Worm (Caenorhabditis elegans) whole organism, young adult: ENCODE results near the gene srt-39.

Experiments
- D2030.7 ChIP-seq: fragments of 200-800 bp; sonication (Bioruptor generic); IDR thresholded peaks from 2 replicates; pipeline ENCODE4 v1.3.6; 2022; ENCODE audit warnings: missing genetic modification reagents, missing genetic modification characterization, missing compliant biosample characterization
- F10E7.11 ChIP-seq: sonication (generic microtip); optimal IDR thresholded peaks from 2 replicates; lab custom pipeline; 2017; ENCODE audit warnings: mild to moderate bottlenecking, missing genetic modification characterization, moderate library complexity, missing compliant biosample characterization
- F23B12.7 ChIP-seq: sonication (generic microtip); optimal IDR thresholded peaks from 2 replicates; lab custom pipeline; 2017; ENCODE audit warnings: missing genetic modification characterization, mild to moderate bottlenecking, missing compliant biosample characterization, antibody characterized with exemption, moderate library complexity; ENCODE audit not compliant: insufficient read depth
- F37B4.10 ChIP-seq: fragments of 200-800 bp; sonication (Bioruptor generic); IDR thresholded peaks from 2 replicates; pipeline ENCODE4 v1.3.6; 2022; ENCODE audit warnings: missing genetic modification characterization, missing compliant biosample characterization
- F49E8.2 ChIP-seq: sonication (generic microtip); optimal IDR thresholded peaks from 3 replicates; lab custom pipeline; 2017; ENCODE audit warnings: missing genetic modification characterization, mild to moderate bottlenecking, missing compliant biosample characterization, antibody characterized with exemption, moderate library complexity; ENCODE audit not compliant: insufficient read depth
- F52B5.7 ChIP-seq: sonication (generic microtip); optimal IDR thresholded peaks from 2 replicates; lab custom pipeline; 2016; ENCODE audit warnings: mild to moderate bottlenecking, missing genetic modification characterization, missing compliant biosample characterization
- F57A8.1 ChIP-seq: fragments of 200-800 bp; sonication (Bioruptor generic); optimal IDR thresholded peaks from 2 replicates; lab custom pipeline; 2018; ENCODE audit warnings: mild to moderate bottlenecking, missing genetic modification characterization, moderate library complexity, missing compliant biosample characterization
- F57C9.4 ChIP-seq: sonication (generic microtip); optimal IDR thresholded peaks from 2 replicates; lab custom pipeline; 2017; ENCODE audit warnings: mild to moderate bottlenecking, missing genetic modification characterization, missing compliant biosample characterization
- K12H6.12 ChIP-seq: fragments of 200-800 bp; sonication (Bioruptor generic); optimal IDR thresholded peaks from 2 replicates; lab custom pipeline; 2018; ENCODE audit warnings: mild to moderate bottlenecking, missing genetic modification characterization, missing compliant biosample characterization
- Y56A3A.18 ChIP-seq: fragments of 200-800 bp; sonication (Bioruptor generic); IDR thresholded peaks from 2 replicates; pipeline ENCODE4 v1.3.6; 2022; ENCODE audit warnings: missing genetic modification reagents, missing genetic modification characterization, missing compliant biosample characterization
- Y67H2A.10 ChIP-seq: fragments of 200-800 bp; sonication (Bioruptor generic); conservative IDR thresholded peaks from 2 replicates; pipeline ENCODE4 v1.3.6; 2022; ENCODE audit warnings: missing genetic modification reagents, missing genetic modification characterization, missing compliant biosample characterization
- ama-1 ChIP-seq, 3 experiments: fragments of 150-350 bp in 1 of 3; sonication (generic microtip) in 2 of 3; optimal IDR thresholded peaks; 2 replicates each; lab custom pipeline; 2014 to 2018; ENCODE audit warnings: missing biosample characterization in 2 of 3, missing genetic modification characterization in 2 of 3, missing genetic modification reagents in 2 of 3
- atf-7 ChIP-seq: sonication (generic microtip); optimal IDR thresholded peaks from 2 replicates; lab custom pipeline; 2017; ENCODE audit warnings: mild to moderate bottlenecking, missing genetic modification characterization, missing compliant biosample characterization
- athp-1 ChIP-seq: sonication (generic microtip); optimal IDR thresholded peaks from 2 replicates; lab custom pipeline; 2017; ENCODE audit warnings: mild to moderate bottlenecking, missing genetic modification characterization, missing compliant biosample characterization
- bed-2 ChIP-seq: fragments of 200-800 bp; sonication (Bioruptor generic); IDR thresholded peaks from 2 replicates; pipeline ENCODE4 v1.3.6; 2022; ENCODE audit warnings: missing genetic modification reagents, missing genetic modification characterization, missing compliant biosample characterization
- ccch-3 ChIP-seq: fragments of 200-800 bp; sonication (Bioruptor generic); optimal IDR thresholded peaks from 2 replicates; lab custom pipeline; 2018; ENCODE audit warnings: mild to moderate bottlenecking, missing genetic modification characterization, missing compliant biosample characterization
- cebp-1 ChIP-seq, 2 experiments: fragments of 200-800 bp in 1 of 2; sonication (Bioruptor generic) in 1 of 2; sonication (generic microtip) in 1 of 2; IDR thresholded peaks in 1 of 2; optimal IDR thresholded peaks in 1 of 2; 2 replicates each; pipeline versions ENCODE4 v1.3.6 to Lab custom; 2017 to 2022; ENCODE audit warnings: missing compliant biosample characterization in 2 of 2, missing genetic modification characterization in 2 of 2, mild to moderate bottlenecking in 1 of 2, missing genetic modification reagents in 1 of 2, moderate library complexity in 1 of 2
- cebp-2 ChIP-seq: fragments of 200-800 bp; sonication (Bioruptor generic); IDR thresholded peaks from 2 replicates; pipeline ENCODE4 v1.3.6; 2022; ENCODE audit warnings: missing genetic modification characterization, missing compliant biosample characterization
- ceh-40 ChIP-seq: fragments of 200-800 bp; sonication (Bioruptor generic); IDR thresholded peaks from 2 replicates; pipeline ENCODE4 v1.3.6; 2022; ENCODE audit warnings: missing genetic modification characterization, missing compliant biosample characterization
- ceh-58 ChIP-seq: fragments of 200-800 bp; sonication (Bioruptor generic); IDR thresholded peaks from 2 replicates; pipeline ENCODE4 v1.3.6; 2022; ENCODE audit warnings: missing genetic modification characterization, missing compliant biosample characterization
- ceh-91 ChIP-seq: fragments of 200-800 bp; sonication (Bioruptor generic); IDR thresholded peaks from 2 replicates; pipeline ENCODE4 v1.3.6; 2022; ENCODE audit warnings: missing genetic modification reagents, missing genetic modification characterization, missing compliant biosample characterization
- chd-7 ChIP-seq: sonication (generic microtip); optimal IDR thresholded peaks from 2 replicates; lab custom pipeline; 2016; ENCODE audit warnings: mild to moderate bottlenecking, missing genetic modification characterization, moderate library complexity, missing compliant biosample characterization
- ekl-4 ChIP-seq: fragments of 200-800 bp; sonication (Bioruptor generic); IDR thresholded peaks from 2 replicates; pipeline ENCODE4 v1.3.6; 2022; ENCODE audit warnings: missing genetic modification reagents, missing genetic modification characterization, missing compliant biosample characterization
- gei-17 ChIP-seq: fragments of 200-800 bp; sonication (Bioruptor generic); optimal IDR thresholded peaks from 2 replicates; lab custom pipeline; 2018; ENCODE audit warnings: mild to moderate bottlenecking, missing genetic modification characterization, missing compliant biosample characterization
- hsf-1 ChIP-seq: fragments of 200-800 bp; sonication (Bioruptor generic); IDR thresholded peaks from 2 replicates; pipeline ENCODE4 v1.3.6; 2022; ENCODE audit warnings: missing genetic modification reagents, missing genetic modification characterization, missing compliant biosample characterization
- lag-1 ChIP-seq: fragments of 200-800 bp; sonication (Bioruptor generic); IDR thresholded peaks from 2 replicates; pipeline ENCODE4 v1.3.6; 2022; ENCODE audit warnings: missing genetic modification reagents, missing genetic modification characterization, missing compliant biosample characterization
- lin-35 ChIP-seq, 3 experiments: fragments of 150-350 bp in 2 of 3; sonication (generic microtip) in 1 of 3; optimal IDR thresholded peaks; 2 replicates each; lab custom pipeline; 2014 to 2018; ENCODE audit warnings: missing biosample characterization in 3 of 3, missing genetic modification characterization in 3 of 3, missing genetic modification reagents in 3 of 3
- lir-1 ChIP-seq: fragments of 200-800 bp; sonication (Bioruptor generic); conservative IDR thresholded peaks from 2 replicates; pipeline ENCODE4 v1.3.6; 2022; ENCODE audit warnings: missing genetic modification reagents, missing genetic modification characterization, missing compliant biosample characterization
- madf-6 ChIP-seq: fragments of 200-800 bp; sonication (Bioruptor generic); IDR thresholded peaks from 2 replicates; pipeline ENCODE4 v1.3.6; 2022; ENCODE audit warnings: missing genetic modification reagents, missing genetic modification characterization, missing compliant biosample characterization
- mcd-1 ChIP-seq: fragments of 200-800 bp; sonication (Bioruptor generic); IDR thresholded peaks from 2 replicates; pipeline ENCODE4 v1.3.6; 2022; ENCODE audit warnings: missing genetic modification reagents, missing genetic modification characterization, missing compliant biosample characterization
- nfya-1 ChIP-seq: sonication (generic microtip); optimal IDR thresholded peaks from 2 replicates; lab custom pipeline; 2017; ENCODE audit warnings: antibody characterized with exemption, missing compliant biosample characterization, missing genetic modification characterization, borderline replicate concordance; ENCODE audit not compliant: insufficient read depth
- nfyb-1 ChIP-seq: fragments of 200-800 bp; sonication (Bioruptor generic); IDR thresholded peaks from 2 replicates; pipeline ENCODE4 v1.3.6; 2022; ENCODE audit warnings: missing genetic modification reagents, missing genetic modification characterization, missing compliant biosample characterization
- nhr-120 ChIP-seq: fragments of 200-800 bp; sonication (Bioruptor generic); IDR thresholded peaks from 2 replicates; pipeline ENCODE4 v1.3.6; 2022; ENCODE audit warnings: missing genetic modification characterization, missing compliant biosample characterization
- nhr-80 ChIP-seq: sonication (generic microtip); optimal IDR thresholded peaks from 2 replicates; lab custom pipeline; 2016; ENCODE audit warnings: missing genetic modification characterization, missing compliant biosample characterization
- pbrm-1 ChIP-seq: fragments of 200-800 bp; sonication (Bioruptor generic); IDR thresholded peaks from 2 replicates; pipeline ENCODE4 v1.3.6; 2022; ENCODE audit warnings: missing genetic modification reagents, missing genetic modification characterization, missing compliant biosample characterization
- repo-1 ChIP-seq: sonication (generic microtip); optimal IDR thresholded peaks from 2 replicates; lab custom pipeline; 2017; ENCODE audit warnings: mild to moderate bottlenecking, missing genetic modification characterization, missing compliant biosample characterization
- rpc-1 ChIP-seq, 2 experiments: fragments of 150-350 bp in 1 of 2; sonication (generic microtip) in 1 of 2; optimal IDR thresholded peaks; 2 replicates each; lab custom pipeline; 2014 to 2018; ENCODE audit warnings: missing biosample characterization in 1 of 2, missing genetic modification characterization in 1 of 2, missing genetic modification reagents in 1 of 2, missing genotype in 1 of 2
- sea-2 ChIP-seq: fragments of 200-800 bp; sonication (Bioruptor generic); IDR thresholded peaks from 2 replicates; pipeline ENCODE4 v1.3.6; 2022; ENCODE audit warnings: missing genetic modification characterization, missing compliant biosample characterization
- snpc-1.1 ChIP-seq: sonication (generic microtip); optimal IDR thresholded peaks from 2 replicates; lab custom pipeline; 2017; ENCODE audit warnings: missing genetic modification characterization, mild to moderate bottlenecking, missing compliant biosample characterization, antibody characterized with exemption, moderate library complexity, missing genotype, missing genetic modification reagents; ENCODE audit not compliant: insufficient read depth
- snpc-1.3 ChIP-seq: sonication (generic microtip); optimal IDR thresholded peaks from 2 replicates; lab custom pipeline; 2017; ENCODE audit warnings: missing genetic modification characterization, mild to moderate bottlenecking, missing compliant biosample characterization, antibody characterized with exemption, moderate library complexity, missing genotype, missing genetic modification reagents; ENCODE audit not compliant: insufficient read depth
- snpc-3.4 ChIP-seq: sonication (generic microtip); optimal IDR thresholded peaks from 2 replicates; lab custom pipeline; 2017; ENCODE audit warnings: missing genetic modification characterization, mild to moderate bottlenecking, missing compliant biosample characterization, antibody characterized with exemption, moderate library complexity, missing genotype, missing genetic modification reagents
- unc-62 ChIP-seq: fragments of 150-350 bp; optimal IDR thresholded peaks from 2 replicates; lab custom pipeline; 2014; ENCODE audit warnings: missing biosample characterization, missing genetic modification reagents, missing genetic modification characterization
- zim-3 ChIP-seq: sonication (generic microtip); optimal IDR thresholded peaks from 2 replicates; lab custom pipeline; 2017; ENCODE audit warnings: mild to moderate bottlenecking, missing genetic modification characterization, moderate library complexity, missing compliant biosample characterization
- ztf-18 ChIP-seq: sonication (generic microtip); optimal IDR thresholded peaks from 2 replicates; lab custom pipeline; 2016; ENCODE audit warnings: missing genotype, mild to moderate bottlenecking, missing genetic modification characterization, missing compliant biosample characterization
- ztf-22 ChIP-seq: fragments of 200-800 bp; sonication (Bioruptor generic); optimal IDR thresholded peaks from 2 replicates; lab custom pipeline; 2018; ENCODE audit warnings: mild to moderate bottlenecking, missing genetic modification characterization, moderate library complexity, missing compliant biosample characterization
- ztf-28 ChIP-seq: fragments of 200-800 bp; sonication (Bioruptor generic); IDR thresholded peaks from 2 replicates; pipeline ENCODE4 v1.3.6; 2022; ENCODE audit warnings: missing genetic modification reagents, missing genetic modification characterization, missing compliant biosample characterization
- ztf-3 ChIP-seq: fragments of 200-800 bp; sonication (Bioruptor generic); optimal IDR thresholded peaks from 2 replicates; lab custom pipeline; 2018; ENCODE audit warnings: mild to moderate bottlenecking, missing genetic modification characterization, missing compliant biosample characterization

srt-39 gene

ce11 chrV:12465399-12465798, 19.3 kb upstream of the srt-39 start (continued):
- TF ChIP-seq zim-3 (tag; lab: Kevin White, UChicago), result no peak
- peak; percentile 15 for TF ChIP-seq F10E7.11 (tag; lab: Kevin White, UChicago)
- TF ChIP-seq ceh-40, result no peak
- no peak for TF ChIP-seq repo-1 (tag; lab: Kevin White, UChicago)
- no peak for TF ChIP-seq lag-1 (GFP tag; lab: Robert Waterston, UW)
- no peak for TF ChIP-seq F57C9.4 (tag; lab: Kevin White, UChicago)
- no peak for TF ChIP-seq hsf-1 (GFP tag; lab: Robert Waterston, UW)
- no peak for TF ChIP-seq unc-62
- no peak for TF ChIP-seq nhr-80 (tag; lab: Kevin White, UChicago)
- TF ChIP-seq bed-2 (GFP tag; lab: Robert Waterston, UW), result 0 out of 2 replicates have a peak, but pooled peaks have one; percentile 38
- no peak for TF ChIP-seq snpc-3.4 (tag; lab: Kevin White, UChicago)
- TF ChIP-seq rpc-1 (optimal IDR thresholded peaks at IDR 0.05; lab: Kevin White, UChicago), result no peak
- TF ChIP-seq rpc-1 (tag; optimal IDR thresholded peaks at IDR 0.05; lab: Kevin White, UChicago), result no peak
- peak; percentile 57 for TF ChIP-seq mcd-1 (GFP tag; lab: Robert Waterston, UW)
- no peak for TF ChIP-seq Y67H2A.10 (GFP tag; lab: Robert Waterston, UW)
- peak in 2 of 3 experiments; percentile 13 to 62 for TF ChIP-seq lin-35 (GFP tag; optimal IDR thresholded peaks at IDR 0.05; lab: Kevin White, UChicago)
- peak; percentile 89 for TF ChIP-seq K12H6.12 (tag; lab: Kevin White, UChicago)
- TF ChIP-seq Y56A3A.18, result 0 out of 2 replicates have a peak, but pooled peaks have one; percentile 25
- TF ChIP-seq gei-17, result no peak
- peak; percentile 0 for TF ChIP-seq ztf-22 (GFP tag; lab: Kevin White, UChicago)
- TF ChIP-seq ztf-3, result no peak
- TF ChIP-seq cebp-1 (GFP tag; IDR thresholded peaks at IDR 0.05; lab: Robert Waterston, UW), result no peak
- TF ChIP-seq cebp-1 (tag; optimal IDR thresholded peaks at IDR 0.05; lab: Kevin White, UChicago), result peak; percentile 63
- no peak for TF ChIP-seq ztf-28 (GFP tag; lab: Robert Waterston, UW)
- TF ChIP-seq lir-1, result no peak
- no peak for TF ChIP-seq nhr-120 (GFP tag; lab: Robert Waterston, UW)
- TF ChIP-seq F49E8.2 (tag; lab: Kevin White, UChicago), result no peak
- TF ChIP-seq snpc-1.1, result no peak
- no peak for TF ChIP-seq ztf-18 (tag; lab: Kevin White, UChicago)
- peak; percentile 48 for TF ChIP-seq atf-7 (tag; lab: Kevin White, UChicago)
- TF ChIP-seq ekl-4, result no peak
- no peak for TF ChIP-seq snpc-1.3 (tag; lab: Kevin White, UChicago)
- no peak for TF ChIP-seq D2030.7 (GFP tag; lab: Robert Waterston, UW)
- no peak for TF ChIP-seq cebp-2 (GFP tag; lab: Robert Waterston, UW)
- TF ChIP-seq nfya-1, result no peak
- TF ChIP-seq F23B12.7 (tag; lab: Kevin White, UChicago), result no peak
- TF ChIP-seq F52B5.7 (tag; lab: Kevin White, UChicago), result peak; percentile 31
- TF ChIP-seq ccch-3 (GFP tag; lab: Kevin White, UChicago), result no peak
- no peak for TF ChIP-seq sea-2 (GFP tag; lab: Robert Waterston, UW)
- TF ChIP-seq ama-1 (optimal IDR thresholded peaks at IDR 0.05; lab: Kevin White, UChicago), result no peak
- no peak for TF ChIP-seq ama-1 (GFP tag; optimal IDR thresholded peaks at IDR 0.05; lab: Kevin White, UChicago)
- TF ChIP-seq ceh-58 (GFP tag; lab: Robert Waterston, UW), result no peak
- TF ChIP-seq F37B4.10 (GFP tag; lab: Robert Waterston, UW), result no peak
- peak; percentile 17; the same call in 1 of the 2 replicates for TF ChIP-seq madf-6 (GFP tag; lab: Robert Waterston, UW)
- TF ChIP-seq chd-7 (tag; lab: Kevin White, UChicago), result no peak
- no peak for TF ChIP-seq athp-1 (tag; lab: Kevin White, UChicago)
- TF ChIP-seq pbrm-1 (GFP tag; lab: Robert Waterston, UW), result no peak; the same call in 1 of the 2 replicates
- no peak for TF ChIP-seq F57A8.1 (GFP tag; lab: Kevin White, UChicago)
- TF ChIP-seq nfyb-1 (GFP tag; lab: Robert Waterston, UW), result peak; percentile 60; the same call in 1 of the 2 replicates
- TF ChIP-seq ceh-91 (GFP tag; lab: Robert Waterston, UW), result no peak
